Fruit fly (Drosophila melanogaster) whole organism, embryonic: Measurements from ENCODE around the gene Mst98Ca.
A peak's percentile ranks its signal among the peaks of the same experiment; 100 is the strongest.

Experiments used
- Atf-2 ChIP-seq: fragments of 200-800 bp; sonication (Bioruptor generic); optimal IDR thresholded peaks from 2 replicates; lab custom pipeline; 2016; ENCODE audit warnings: missing biosample characterization, missing genetic modification characterization
- Blimp-1 ChIP-seq: fragments of 200-800 bp; sonication (Bioruptor generic); optimal IDR thresholded peaks from 3 replicates; lab custom pipeline; 2018; ENCODE audit warnings: missing biosample characterization, missing genetic modification characterization, mild to moderate bottlenecking, moderate library complexity, missing genetic modification reagents
- CG11398 ChIP-seq: fragments of 200-800 bp; sonication (Bioruptor generic); optimal IDR thresholded peaks from 2 replicates; lab custom pipeline; 2016; ENCODE audit warnings: missing biosample characterization, missing genetic modification characterization
- CG11696 ChIP-seq: fragments of 200-800 bp; sonication (Bioruptor generic); IDR thresholded peaks from 2 replicates; pipeline ENCODE4 v1.3.6; 2022; ENCODE audit warnings: missing biosample characterization, missing genetic modification characterization
- CG12219 ChIP-seq: fragments of 200-800 bp; sonication (Bioruptor generic); optimal IDR thresholded peaks from 3 replicates; lab custom pipeline; 2018; ENCODE audit warnings: missing biosample characterization, mild to moderate bottlenecking, missing genetic modification characterization
- CG13424 ChIP-seq: fragments of 200-800 bp; sonication (Bioruptor generic); optimal IDR thresholded peaks from 2 replicates; lab custom pipeline; 2019; ENCODE audit warnings: missing biosample characterization, mild to moderate bottlenecking, missing genetic modification characterization, moderate library complexity
- CG17186 ChIP-seq: fragments of 200-800 bp; sonication (Bioruptor generic); optimal IDR thresholded peaks from 3 replicates; lab custom pipeline; 2017; ENCODE audit warnings: missing biosample characterization, missing genetic modification reagents, missing genetic modification characterization
- CG18476 ChIP-seq: fragments of 200-800 bp; sonication (Bioruptor generic); optimal IDR thresholded peaks from 2 replicates; lab custom pipeline; 2016; ENCODE audit warnings: missing biosample characterization, mild to moderate bottlenecking, missing genetic modification characterization
- CG2129 ChIP-seq: fragments of 200-800 bp; sonication (Bioruptor generic); IDR thresholded peaks from 2 replicates; pipeline ENCODE4 v1.3.6; 2022; ENCODE audit warnings: missing biosample characterization, missing genetic modification characterization; ENCODE audit not compliant: partially characterized antibody
- CG3407 ChIP-seq: fragments of 200-800 bp; sonication (Bioruptor generic); optimal IDR thresholded peaks from 2 replicates; lab custom pipeline; 2018; ENCODE audit warnings: missing biosample characterization, mild to moderate bottlenecking, missing genetic modification characterization
- CG34224 ChIP-seq: fragments of 200-800 bp; sonication (Bioruptor generic); IDR thresholded peaks from 3 replicates; pipeline ENCODE4 v1.3.6; 2022; ENCODE audit warnings: missing biosample characterization, missing genetic modification characterization; ENCODE audit not compliant: partially characterized antibody
- CG3726 ChIP-seq: fragments of 200-800 bp; sonication (Bioruptor generic); IDR thresholded peaks from 3 replicates; pipeline ENCODE4, ENCODE4 v1.3.6; 2022; ENCODE audit warnings: missing biosample characterization, missing genetic modification characterization
- CG3995 ChIP-seq: fragments of 200-800 bp; sonication (Bioruptor generic); optimal IDR thresholded peaks from 3 replicates; lab custom pipeline; 2016; ENCODE audit warnings: missing biosample characterization, missing genetic modification characterization
- CG4424 ChIP-seq: fragments of 200-800 bp; sonication (Bioruptor generic); optimal IDR thresholded peaks from 3 replicates; lab custom pipeline; 2016; ENCODE audit warnings: missing biosample characterization, missing genetic modification characterization
- CG4707 ChIP-seq: fragments of 200-800 bp; sonication (Bioruptor generic); optimal IDR thresholded peaks from 2 replicates; lab custom pipeline; 2018; ENCODE audit warnings: missing biosample characterization, mild to moderate bottlenecking, missing genetic modification characterization, moderate library complexity
- CG7556 ChIP-seq: fragments of 200-800 bp; sonication (Bioruptor generic); optimal IDR thresholded peaks from 2 replicates; lab custom pipeline; 2017; ENCODE audit warnings: missing biosample characterization, mild to moderate bottlenecking, missing genetic modification characterization
- CG7745 ChIP-seq: fragments of 200-800 bp; sonication (Bioruptor generic); optimal IDR thresholded peaks from 2 replicates; lab custom pipeline; 2018; ENCODE audit warnings: missing biosample characterization, mild to moderate bottlenecking, missing genetic modification characterization, moderate library complexity
- CG7786 ChIP-seq: fragments of 200-800 bp; sonication (Bioruptor generic); optimal IDR thresholded peaks from 2 replicates; lab custom pipeline; 2016; ENCODE audit warnings: missing biosample characterization, missing genetic modification characterization
- CG8089 ChIP-seq: fragments of 200-800 bp; sonication (Bioruptor generic); optimal IDR thresholded peaks from 3 replicates; lab custom pipeline; 2016; ENCODE audit warnings: missing biosample characterization, missing genetic modification characterization
- CTCF ChIP-seq: fragments of 200-800 bp; sonication (Bioruptor generic); optimal IDR thresholded peaks from 2 replicates; lab custom pipeline; 2017; ENCODE audit warnings: missing biosample characterization, mild to moderate bottlenecking, missing genetic modification characterization, moderate library complexity
- CkIIα-i1 ChIP-seq: fragments of 200-800 bp; sonication (Bioruptor generic); IDR thresholded peaks from 2 replicates; pipeline ENCODE4 v1.3.6; 2022; ENCODE audit warnings: missing biosample characterization, missing genetic modification characterization
- Dref ChIP-seq: fragments of 200-800 bp; sonication (Bioruptor generic); IDR thresholded peaks from 2 replicates; pipeline ENCODE4 v1.3.6; 2022; ENCODE audit warnings: missing biosample characterization, missing genetic modification characterization
- Kr ChIP-seq: fragments of 200-800 bp; sonication (Bioruptor generic); optimal IDR thresholded peaks from 2 replicates; lab custom pipeline; 2017; ENCODE audit warnings: missing biosample characterization, mild to moderate bottlenecking, missing genetic modification characterization
- MESR4 ChIP-seq: fragments of 200-800 bp; sonication (Bioruptor generic); optimal IDR thresholded peaks from 2 replicates; lab custom pipeline; 2018; ENCODE audit warnings: missing biosample characterization, mild to moderate bottlenecking, missing genetic modification characterization, moderate library complexity
- NC2β ChIP-seq: fragments of 200-800 bp; sonication (Bioruptor generic); optimal IDR thresholded peaks from 2 replicates; lab custom pipeline; 2016; ENCODE audit warnings: missing biosample characterization, missing genetic modification characterization
- Neu2 ChIP-seq: fragments of 200-800 bp; sonication (Bioruptor generic); optimal IDR thresholded peaks from 3 replicates; lab custom pipeline; 2016; ENCODE audit warnings: missing biosample characterization, missing genetic modification characterization, borderline replicate concordance
- Trl ChIP-seq, 3 experiments: fragments of >200 bp in 2 of 3; fragments of 200-800 bp in 1 of 3; sonication (Bioruptor generic) in 1 of 3; optimal IDR thresholded peaks; 2 replicates in 1 of 3; 3 replicates in 2 of 3; lab custom pipeline; 2016 to 2017; ENCODE audit warnings: missing biosample characterization in 1 of 3, missing genetic modification characterization in 1 of 3
- abd-A ChIP-seq: fragments of 200-800 bp; sonication (Bioruptor generic); optimal IDR thresholded peaks from 3 replicates; lab custom pipeline; 2019; ENCODE audit warnings: missing biosample characterization, mild to moderate bottlenecking, missing genetic modification characterization, moderate library complexity
- ac ChIP-seq: fragments of 200-800 bp; sonication (Bioruptor generic); optimal IDR thresholded peaks from 3 replicates; lab custom pipeline; 2017; ENCODE audit warnings: missing biosample characterization, mild to moderate bottlenecking, missing genetic modification characterization
- al ChIP-seq: fragments of 200-800 bp; sonication (Bioruptor generic); IDR thresholded peaks from 2 replicates; pipeline ENCODE4 v1.3.6; 2022; ENCODE audit warnings: missing biosample characterization, missing genetic modification characterization
- ash1 ChIP-seq: fragments of 200-800 bp; sonication (Bioruptor generic); optimal IDR thresholded peaks from 2 replicates; lab custom pipeline; 2018; ENCODE audit warnings: missing biosample characterization, mild to moderate bottlenecking, missing genetic modification characterization
- bbx ChIP-seq: fragments of 200-800 bp; sonication (Bioruptor generic); IDR thresholded peaks from 2 replicates; pipeline ENCODE4 v1.3.6; 2022; ENCODE audit warnings: missing biosample characterization, missing genetic modification characterization; ENCODE audit not compliant: partially characterized antibody
- crc ChIP-seq: fragments of 200-800 bp; sonication (Bioruptor generic); optimal IDR thresholded peaks from 2 replicates; lab custom pipeline; 2016; ENCODE audit warnings: missing biosample characterization, missing genetic modification characterization
- en ChIP-seq: fragments of 200-800 bp; sonication (Bioruptor generic); optimal IDR thresholded peaks from 2 replicates; lab custom pipeline; 2016; ENCODE audit warnings: missing biosample characterization, missing genetic modification characterization
- ewg ChIP-seq: fragments of 200-800 bp; sonication (Bioruptor generic); optimal IDR thresholded peaks from 3 replicates; lab custom pipeline; 2017; ENCODE audit warnings: mild to moderate bottlenecking, missing biosample characterization, missing genetic modification reagents, missing genetic modification characterization
- exex ChIP-seq: fragments of 200-800 bp; sonication (Bioruptor generic); optimal IDR thresholded peaks from 4 replicates; lab custom pipeline; 2018; ENCODE audit warnings: missing biosample characterization, mild to moderate bottlenecking, missing genetic modification characterization, moderate library complexity
- fd102C ChIP-seq: fragments of 200-800 bp; sonication (Bioruptor generic); optimal IDR thresholded peaks from 2 replicates; lab custom pipeline; 2018; ENCODE audit warnings: missing biosample characterization, mild to moderate bottlenecking, missing genetic modification characterization, moderate library complexity
- fru ChIP-seq: fragments of >200 bp; optimal IDR thresholded peaks from 2 replicates; lab custom pipeline; 2017
- gro ChIP-seq: fragments of 200-800 bp; sonication (Bioruptor generic); optimal IDR thresholded peaks from 2 replicates; lab custom pipeline; 2016; ENCODE audit warnings: missing biosample characterization, missing genetic modification characterization
- h ChIP-seq: fragments of >200 bp; optimal IDR thresholded peaks from 2 replicates; lab custom pipeline; 2017
- luna ChIP-seq: fragments of 200-800 bp; sonication (Bioruptor generic); optimal IDR thresholded peaks from 2 replicates; lab custom pipeline; 2016; ENCODE audit warnings: missing biosample characterization, missing genetic modification characterization
- peb ChIP-seq: fragments of 200-800 bp; sonication (Bioruptor generic); IDR thresholded peaks from 2 replicates; pipeline ENCODE4 v1.3.6; 2022; ENCODE audit warnings: missing biosample characterization, missing genetic modification characterization
- phol ChIP-seq: fragments of 200-800 bp; sonication (Bioruptor generic); optimal IDR thresholded peaks from 3 replicates; lab custom pipeline; 2018; ENCODE audit warnings: missing biosample characterization, mild to moderate bottlenecking, missing genetic modification characterization, moderate library complexity
- pum ChIP-seq: fragments of 200-800 bp; sonication (Bioruptor generic); optimal IDR thresholded peaks from 2 replicates; lab custom pipeline; 2016; ENCODE audit warnings: missing biosample characterization, missing genetic modification characterization
- ranshi ChIP-seq: fragments of 200-800 bp; sonication (Bioruptor generic); IDR thresholded peaks from 2 replicates; pipeline ENCODE4 v1.3.6; 2022; ENCODE audit warnings: missing biosample characterization, missing genetic modification characterization
- repo ChIP-seq: fragments of 200-800 bp; sonication (Bioruptor generic); optimal IDR thresholded peaks from 2 replicates; lab custom pipeline; 2016; ENCODE audit warnings: missing biosample characterization, missing genetic modification characterization
- sens-2 ChIP-seq: fragments of 200-800 bp; sonication (Bioruptor generic); IDR thresholded peaks from 2 replicates; pipeline ENCODE4 v1.3.6; 2022; ENCODE audit warnings: missing biosample characterization, missing genetic modification characterization
- slou ChIP-seq: fragments of 200-800 bp; sonication (Bioruptor generic); optimal IDR thresholded peaks from 3 replicates; lab custom pipeline; 2016; ENCODE audit warnings: missing biosample characterization, missing genetic modification characterization
- tap ChIP-seq: fragments of 200-800 bp; optimal IDR thresholded peaks from 3 replicates; lab custom pipeline; 2019; ENCODE audit warnings: missing biosample characterization, mild to moderate bottlenecking, missing genetic modification characterization, moderate library complexity
- zfh2 ChIP-seq: fragments of 200-800 bp; sonication (Bioruptor generic); optimal IDR thresholded peaks from 2 replicates; lab custom pipeline; 2016; ENCODE audit warnings: missing biosample characterization, missing genetic modification characterization

Gene Mst98Ca

DNA sequence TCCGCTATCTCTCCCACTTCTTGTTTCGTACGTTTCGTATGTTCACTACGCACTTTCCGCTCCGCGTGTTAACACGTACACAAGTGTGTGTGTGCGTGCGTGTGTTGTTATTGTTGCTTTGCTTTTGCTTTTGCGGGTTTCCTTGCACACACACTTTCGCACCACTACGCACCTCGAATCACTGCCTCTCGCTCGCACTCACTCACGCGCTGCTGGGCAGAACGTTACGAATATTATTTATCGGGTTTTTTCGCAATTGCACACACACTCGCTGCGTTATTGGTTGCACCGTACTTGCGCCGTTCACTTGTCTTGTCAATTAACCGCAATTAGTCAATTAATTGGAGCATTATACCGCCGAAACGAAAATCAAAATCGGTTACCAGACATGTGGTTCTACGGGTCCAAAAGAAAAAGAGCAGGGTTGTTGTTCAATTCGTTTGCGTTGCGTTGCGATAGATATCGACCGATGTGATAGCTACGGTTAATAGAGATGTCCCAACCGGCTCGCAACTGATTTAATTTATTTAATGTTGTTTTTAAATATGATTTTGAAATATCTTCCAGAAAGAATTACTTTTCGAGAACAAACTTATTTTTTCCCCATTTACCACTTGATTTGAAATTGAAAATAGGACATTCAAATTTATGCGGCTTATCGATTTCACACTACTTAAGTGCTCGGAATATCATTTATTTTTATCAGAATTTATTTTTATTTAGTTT is 45.1 kb downstream of the Mst98Ca start, which contains the start of gene larp (continued):
- TF ChIP-seq fru, result no peak
- TF ChIP-seq CkIIα-i1 (GFP tag; lab: Robert Waterston, UW), result no peak
- no peak for TF ChIP-seq repo (GFP tag; lab: Kevin White, UChicago)
- peak; percentile 35 for TF ChIP-seq CG8089 (GFP tag; lab: Kevin White, UChicago)
- TF ChIP-seq abd-A, result no peak
- TF ChIP-seq CG4424 (GFP tag; lab: Kevin White, UChicago), result peak; percentile 76
- TF ChIP-seq gro (GFP tag; lab: Kevin White, UChicago), result peak; percentile 74
- TF ChIP-seq MESR4, result peak; percentile 87
- TF ChIP-seq tap (tag; lab: Kevin White, UChicago), result no peak
- no peak for TF ChIP-seq Kr
- TF ChIP-seq CG7556, result peak; percentile 25
- TF ChIP-seq CG3995 (GFP tag; lab: Kevin White, UChicago), result peak; percentile 50
- TF ChIP-seq CTCF, result no peak
- TF ChIP-seq h (lab: Kevin White, UChicago), result no peak
- no peak for TF ChIP-seq ash1 (GFP tag; lab: Kevin White, UChicago)
- no peak for TF ChIP-seq CG11398
- TF ChIP-seq phol (tag; lab: Kevin White, UChicago), result peak; percentile 71
- TF ChIP-seq fd102C (GFP tag; lab: Kevin White, UChicago), result no peak
- no peak for TF ChIP-seq ac
- no peak for TF ChIP-seq Neu2 (GFP tag; lab: Kevin White, UChicago)
- TF ChIP-seq luna (GFP tag; lab: Kevin White, UChicago), result peak; percentile 58
- peak; percentile 4 for TF ChIP-seq exex
- TF ChIP-seq CG7745, result no peak
- TF ChIP-seq zfh2 (GFP tag; lab: Kevin White, UChicago), result peak; percentile 70
- TF ChIP-seq sens-2 (GFP tag; lab: Robert Waterston, UW), result peak; percentile 64; the same call in 1 of the 2 replicates
- peak; percentile 45 for TF ChIP-seq NC2β (GFP tag; lab: Kevin White, UChicago)
- TF ChIP-seq CG34224 (GFP tag; lab: Robert Waterston, UW), result peak; percentile 91
- no peak for TF ChIP-seq Trl (optimal IDR thresholded peaks at IDR 0.05; lab: Kevin White, UChicago)
- peak; percentile 43 for TF ChIP-seq Trl (GFP tag; optimal IDR thresholded peaks at IDR 0.05; lab: Kevin White, UChicago)
- TF ChIP-seq Dref (GFP tag; lab: Robert Waterston, UW), result peak; percentile 66
- peak; percentile 78 for TF ChIP-seq al (GFP tag; lab: Robert Waterston, UW)
- peak; percentile 23 for TF ChIP-seq CG3407
- TF ChIP-seq CG11696 (GFP tag; lab: Robert Waterston, UW), result peak; percentile 30; the same call in 1 of the 2 replicates
- TF ChIP-seq Atf-2, result peak; percentile 41
- peak; percentile 49; the same call in 1 of the 3 replicates for TF ChIP-seq CG3726
- TF ChIP-seq CG2129 (GFP tag; lab: Robert Waterston, UW), result peak; percentile 65
- TF ChIP-seq pum (GFP tag; lab: Kevin White, UChicago), result peak; percentile 50
- TF ChIP-seq CG17186 (GFP tag; lab: Kevin White, UChicago), result peak; percentile 88
- TF ChIP-seq CG12219, result no peak
- peak; percentile 36 for TF ChIP-seq CG18476
- TF ChIP-seq CG7786, result peak; percentile 44
- TF ChIP-seq ranshi, result peak; percentile 79
- no peak for TF ChIP-seq en (GFP tag; lab: Kevin White, UChicago)
- TF ChIP-seq CG13424 (tag; lab: Kevin White, UChicago), result peak; percentile 71
- no peak for TF ChIP-seq CG4707
- TF ChIP-seq slou (GFP tag; lab: Kevin White, UChicago), result peak; percentile 36
- peak; percentile 50 for TF ChIP-seq ewg (GFP tag; lab: Kevin White, UChicago)
- TF ChIP-seq bbx (GFP tag; lab: Robert Waterston, UW), result peak; percentile 97
- peak; percentile 46 for TF ChIP-seq crc (GFP tag; lab: Kevin White, UChicago)
- no peak for TF ChIP-seq peb (GFP tag; lab: Robert Waterston, UW)
- peak; percentile 30 for TF ChIP-seq Blimp-1 (GFP tag; lab: Kevin White, UChicago)
